Worm (Caenorhabditis elegans) whole organism, L4/young adult: ENCODE measurements around the gene ubxn-3.

Experiments used
- W03F9.2 ChIP-seq: fragments of 150-350 bp; optimal IDR thresholded peaks from 2 replicates; lab custom pipeline; 2014; ENCODE audit warnings: missing biosample characterization, missing genetic modification characterization
- him-1 ChIP-seq: sonication (generic microtip); optimal IDR thresholded peaks from 2 replicates; lab custom pipeline; 2016; ENCODE audit warnings: missing genotype, missing genetic modification reagents, missing genetic modification characterization, missing compliant biosample characterization

ce11 chrII:257519-257918 lies 37.1 kb upstream of the ubxn-3 start, which contains the start of gene cat-2:
- TF ChIP-seq him-1 (tag; lab: Kevin White, UChicago) (no peak), W03F9.2 (tag; lab: Kevin White, UChicago) (no peak)
